Worm (Caenorhabditis elegans): Measurements from ENCODE around the gene clhm-1.

DNA sequence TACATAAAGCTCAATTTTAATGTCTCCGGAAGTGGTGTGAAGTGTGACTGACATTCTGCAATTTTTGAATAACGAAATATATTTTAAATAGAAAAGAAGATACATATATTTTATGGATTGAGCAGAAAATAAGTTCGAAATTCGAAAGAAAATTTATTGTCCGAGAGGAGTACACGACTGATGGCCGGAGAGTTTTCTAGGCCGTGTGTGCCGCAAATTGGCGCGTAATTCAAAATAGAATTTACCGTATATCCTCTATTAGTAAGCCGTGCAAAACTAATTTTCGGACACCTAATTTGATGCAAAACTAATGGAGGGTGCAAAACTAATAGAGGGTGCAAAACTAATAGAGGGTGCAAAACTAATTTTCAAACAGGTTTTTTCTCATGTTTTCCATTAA lies 42.5 kb upstream of the clhm-1 start, which contains the start of gene cyn-10:
- TF ChIP-seq blmp-1 (tag; optimal IDR thresholded peaks at IDR 0.05) = no peak
- no peak for TF ChIP-seq nhr-237 (tag; optimal IDR thresholded peaks at IDR 0.05)
- TF ChIP-seq lsy-2 (tag; optimal IDR thresholded peaks at IDR 0.05) = no peak
- TF ChIP-seq cnd-1 (tag; optimal IDR thresholded peaks at IDR 0.05) = peak; percentile 62
- TF ChIP-seq unc-39 (tag; optimal IDR thresholded peaks at IDR 0.05) = no peak

All from whole organism, mixed stage, embryonic.